Worm (Caenorhabditis elegans) whole organism, L1 larva: ENCODE data around the gene T14A8.2.

Experiments used
- C16A3.4 ChIP-seq: fragments of 150-350 bp; optimal IDR thresholded peaks from 2 replicates; lab custom pipeline; 2014; ENCODE audit warnings: missing biosample characterization, missing genetic modification characterization
- C34B4.2 ChIP-seq: sonication (generic microtip); optimal IDR thresholded peaks from 2 replicates; lab custom pipeline; 2017; ENCODE audit warnings: mild to moderate bottlenecking, missing genetic modification characterization, missing compliant biosample characterization
- Y116A8C.19 ChIP-seq: sonication (generic microtip); optimal IDR thresholded peaks from 2 replicates; lab custom pipeline; 2016; ENCODE audit warnings: missing compliant biosample characterization, missing genetic modification characterization, borderline replicate concordance
- aha-1 ChIP-seq: fragments of 150-350 bp; optimal IDR thresholded peaks from 2 replicates; lab custom pipeline; 2014; ENCODE audit warnings: missing biosample characterization, missing genetic modification characterization
- alr-1 ChIP-seq: fragments of 200-800 bp; sonication (Bioruptor generic); optimal IDR thresholded peaks from 2 replicates; lab custom pipeline; 2018; ENCODE audit warnings: borderline replicate concordance, mild to moderate bottlenecking, missing genetic modification characterization, missing compliant biosample characterization
- aly-2 ChIP-seq: fragments of 150-350 bp; optimal IDR thresholded peaks from 2 replicates; lab custom pipeline; 2014; ENCODE audit warnings: missing biosample characterization, missing genetic modification characterization
- ama-1 ChIP-seq: fragments of 150-350 bp; optimal IDR thresholded peaks from 2 replicates; lab custom pipeline; 2014
- ceh-63 ChIP-seq: fragments of 200-800 bp; sonication (Bioruptor generic); optimal IDR thresholded peaks from 2 replicates; lab custom pipeline; 2018; ENCODE audit warnings: mild to moderate bottlenecking, missing genetic modification characterization, missing compliant biosample characterization
- ceh-82 ChIP-seq, 3 experiments: fragments of 150-350 bp in 1 of 3; sonication (generic microtip) in 2 of 3; optimal IDR thresholded peaks; 2 replicates each; lab custom pipeline; 2014 to 2017; ENCODE audit warnings: missing biosample characterization in 3 of 3, missing genetic modification characterization in 3 of 3
- ceh-88 ChIP-seq: fragments of 200-800 bp; sonication (Bioruptor generic); IDR thresholded peaks from 2 replicates; pipeline ENCODE4 v1.3.6; 2022; ENCODE audit warnings: missing genetic modification characterization, missing compliant biosample characterization
- ces-1 ChIP-seq: fragments of 150-350 bp; optimal IDR thresholded peaks from 2 replicates; lab custom pipeline; 2014; ENCODE audit warnings: missing biosample characterization, missing genetic modification reagents, missing genetic modification characterization
- efl-1 ChIP-seq, 4 experiments: fragments of 150-350 bp; optimal IDR thresholded peaks in 3 of 4; peaks in 1 of 4; 1 replicate in 1 of 4; 2 replicates in 3 of 4; lab custom pipeline; 2014; ENCODE audit warnings: missing biosample characterization in 2 of 4, missing genetic modification characterization in 2 of 4, missing genetic modification reagents in 2 of 4
- efl-3 ChIP-seq: fragments of 200-800 bp; sonication (Bioruptor generic); optimal IDR thresholded peaks from 2 replicates; lab custom pipeline; 2018; ENCODE audit warnings: mild to moderate bottlenecking, missing genetic modification characterization, missing compliant biosample characterization
- elt-2 ChIP-seq: sonication (generic microtip); optimal IDR thresholded peaks from 2 replicates; lab custom pipeline; 2016; ENCODE audit warnings: missing genetic modification characterization, mild to moderate bottlenecking, inconsistent platforms, missing compliant biosample characterization, missing genetic modification reagents
- elt-3 ChIP-seq, 6 experiments: fragments of 150-350 bp in 1 of 6; sonication (generic microtip); optimal IDR thresholded peaks; 2 replicates each; lab custom pipeline; 2017 to 2018; ENCODE audit warnings: missing biosample characterization in 6 of 6, missing genetic modification characterization in 6 of 6, inconsistent platforms in 1 of 6
- fkh-10 ChIP-seq: sonication (generic microtip); optimal IDR thresholded peaks from 2 replicates; lab custom pipeline; 2017; ENCODE audit warnings: missing biosample characterization, missing genetic modification reagents, missing genetic modification characterization
- fkh-4 ChIP-seq: sonication (generic microtip); optimal IDR thresholded peaks from 2 replicates; lab custom pipeline; 2016; ENCODE audit warnings: missing compliant biosample characterization, missing genetic modification characterization, borderline replicate concordance
- grh-1 ChIP-seq: fragments of 200-800 bp; sonication (Bioruptor generic); IDR thresholded peaks from 2 replicates; pipeline ENCODE4 v1.3.6; 2022; ENCODE audit warnings: missing genetic modification reagents, missing genetic modification characterization, missing compliant biosample characterization
- hlh-4 ChIP-seq: sonication (generic microtip); optimal IDR thresholded peaks from 2 replicates; lab custom pipeline; 2016; ENCODE audit warnings: mild to moderate bottlenecking, missing genetic modification characterization, missing compliant biosample characterization
- hpl-2 ChIP-seq: fragments of 150-350 bp; optimal IDR thresholded peaks from 2 replicates; lab custom pipeline; 2014; ENCODE audit warnings: missing biosample characterization, missing genetic modification reagents, missing genetic modification characterization
- isw-1 ChIP-seq: fragments of 200-800 bp; sonication (Bioruptor generic); IDR thresholded peaks from 2 replicates; pipeline ENCODE4 v1.3.6; 2022; ENCODE audit warnings: missing genetic modification characterization, missing compliant biosample characterization
- lin-14 ChIP-seq: fragments of 200-800 bp; sonication (Bioruptor generic); optimal IDR thresholded peaks from 2 replicates; lab custom pipeline; 2018; ENCODE audit warnings: mild to moderate bottlenecking, missing genetic modification characterization, moderate library complexity, missing compliant biosample characterization
- lin-15B ChIP-seq: fragments of 150-350 bp; sonication (generic microtip); optimal IDR thresholded peaks from 3 replicates; lab custom pipeline; 2014; ENCODE audit warnings: missing biosample characterization, missing genetic modification characterization
- lin-35 ChIP-seq, 2 experiments: fragments of 150-350 bp; optimal IDR thresholded peaks; 2 replicates each; lab custom pipeline; 2014; ENCODE audit warnings: missing biosample characterization in 2 of 2, missing genetic modification characterization in 2 of 2, missing genetic modification reagents in 2 of 2
- lin-39 ChIP-seq: fragments of 150-350 bp; optimal IDR thresholded peaks from 2 replicates; lab custom pipeline; 2014; ENCODE audit warnings: missing biosample characterization, missing genetic modification reagents, missing genetic modification characterization
- lir-3 ChIP-seq: sonication (generic microtip); optimal IDR thresholded peaks from 2 replicates; lab custom pipeline; 2016; ENCODE audit warnings: mild to moderate bottlenecking, missing genetic modification characterization, moderate library complexity, missing compliant biosample characterization; ENCODE audit not compliant: poor library complexity
- lsy-2 ChIP-seq, 2 experiments: fragments of 150-350 bp; optimal IDR thresholded peaks; 2 replicates each; lab custom pipeline; 2014; ENCODE audit warnings: missing biosample characterization in 2 of 2, missing genetic modification characterization in 2 of 2
- mab-9 ChIP-seq: fragments of 200-800 bp; sonication (Bioruptor generic); IDR thresholded peaks from 2 replicates; pipeline ENCODE4 v1.3.6; 2022; ENCODE audit warnings: missing genetic modification reagents, missing genetic modification characterization, missing compliant biosample characterization
- mef-2 ChIP-seq: fragments of 150-350 bp; optimal IDR thresholded peaks from 2 replicates; lab custom pipeline; 2014; ENCODE audit warnings: missing biosample characterization, missing genetic modification characterization
- nhr-19 ChIP-seq: fragments of 200-800 bp; sonication (Bioruptor generic); conservative IDR thresholded peaks from 2 replicates; pipeline ENCODE4 v1.3.6; 2022; ENCODE audit warnings: missing genetic modification characterization, missing compliant biosample characterization
- nhr-20 ChIP-seq: sonication (generic microtip); optimal IDR thresholded peaks from 2 replicates; lab custom pipeline; 2016; ENCODE audit warnings: mild to moderate bottlenecking, missing genetic modification characterization, missing compliant biosample characterization
- nhr-28 ChIP-seq: fragments of 150-350 bp; optimal IDR thresholded peaks from 2 replicates; lab custom pipeline; 2014; ENCODE audit warnings: missing biosample characterization, missing genetic modification characterization
- nhr-71 ChIP-seq: sonication (generic microtip); optimal IDR thresholded peaks from 2 replicates; lab custom pipeline; 2016; ENCODE audit warnings: mild to moderate bottlenecking, missing genetic modification characterization, moderate library complexity, missing compliant biosample characterization
- nhr-84 ChIP-seq: sonication (generic microtip); optimal IDR thresholded peaks from 2 replicates; lab custom pipeline; 2017; ENCODE audit warnings: missing biosample characterization, missing genetic modification characterization
- nhr-90 ChIP-seq: sonication (generic microtip); optimal IDR thresholded peaks from 2 replicates; lab custom pipeline; 2016; ENCODE audit warnings: mild to moderate bottlenecking, missing genetic modification characterization, missing compliant biosample characterization; ENCODE audit not compliant: poor library complexity
- pag-3 ChIP-seq: sonication (generic microtip); optimal IDR thresholded peaks from 2 replicates; lab custom pipeline; 2017; ENCODE audit warnings: missing genetic modification characterization, mild to moderate bottlenecking, missing compliant biosample characterization, antibody characterized with exemption, borderline replicate concordance; ENCODE audit not compliant: insufficient read depth
- pax-3 ChIP-seq: fragments of 200-800 bp; sonication (Bioruptor generic); optimal IDR thresholded peaks from 2 replicates; lab custom pipeline; 2018; ENCODE audit warnings: mild to moderate bottlenecking, missing genetic modification characterization, moderate library complexity, missing compliant biosample characterization
- pqm-1 ChIP-seq: sonication (generic microtip); optimal IDR thresholded peaks from 3 replicates; lab custom pipeline; 2017; ENCODE audit warnings: missing biosample characterization, missing genetic modification characterization
- skn-1 ChIP-seq: fragments of 150-350 bp; optimal IDR thresholded peaks from 2 replicates; lab custom pipeline; 2014; ENCODE audit warnings: missing biosample characterization, missing genetic modification characterization
- snpc-4 ChIP-seq: fragments of 150-350 bp; optimal IDR thresholded peaks from 2 replicates; lab custom pipeline; 2014; ENCODE audit warnings: missing biosample characterization, missing genetic modification characterization
- sox-4 ChIP-seq: sonication (generic microtip); optimal IDR thresholded peaks from 2 replicates; lab custom pipeline; 2016; ENCODE audit warnings: missing genetic modification characterization, missing compliant biosample characterization
- sptf-1 ChIP-seq: fragments of 150-350 bp; optimal IDR thresholded peaks from 2 replicates; lab custom pipeline; 2014; ENCODE audit warnings: missing biosample characterization, missing genetic modification characterization
- sup-37 ChIP-seq: fragments of 200-800 bp; sonication (Bioruptor generic); optimal IDR thresholded peaks from 2 replicates; lab custom pipeline; 2018; ENCODE audit warnings: mild to moderate bottlenecking, missing genetic modification characterization, missing compliant biosample characterization
- swsn-7 ChIP-seq: sonication (generic microtip); optimal IDR thresholded peaks from 2 replicates; lab custom pipeline; 2016; ENCODE audit warnings: missing genetic modification characterization, missing compliant biosample characterization
- tlp-1 ChIP-seq: fragments of 150-350 bp; optimal IDR thresholded peaks from 2 replicates; lab custom pipeline; 2014; ENCODE audit warnings: missing biosample characterization, missing genetic modification characterization
- unc-130 ChIP-seq: fragments of 150-350 bp; optimal IDR thresholded peaks from 2 replicates; lab custom pipeline; 2017; ENCODE audit warnings: missing biosample characterization, missing genetic modification characterization, inconsistent platforms
- unc-30 ChIP-seq: sonication (generic microtip); optimal IDR thresholded peaks from 2 replicates; lab custom pipeline; 2017; ENCODE audit warnings: missing biosample characterization, missing genetic modification characterization
- unc-62 ChIP-seq: fragments of 150-350 bp; optimal IDR thresholded peaks from 2 replicates; lab custom pipeline; 2014; ENCODE audit warnings: missing biosample characterization, missing genetic modification reagents, missing genetic modification characterization
- vab-15 ChIP-seq: sonication (generic microtip); optimal IDR thresholded peaks from 2 replicates; lab custom pipeline; 2017; ENCODE audit warnings: missing genotype, mild to moderate bottlenecking, missing genetic modification characterization, missing compliant biosample characterization
- zag-1 ChIP-seq: fragments of 150-350 bp; optimal IDR thresholded peaks from 2 replicates; lab custom pipeline; 2014; ENCODE audit warnings: missing biosample characterization, missing genetic modification characterization
- zip-4 ChIP-seq: fragments of 200-800 bp; sonication (Bioruptor generic); optimal IDR thresholded peaks from 2 replicates; lab custom pipeline; 2018; ENCODE audit warnings: mild to moderate bottlenecking, missing genetic modification characterization, moderate library complexity, missing compliant biosample characterization
- ztf-11 ChIP-seq, 2 experiments: sonication (generic microtip); optimal IDR thresholded peaks; 2 replicates each; lab custom pipeline; 2016 to 2017; ENCODE audit warnings: missing genetic modification characterization in 2 of 2, missing biosample characterization in 1 of 2, missing compliant biosample characterization in 1 of 2

The T14A8.2 gene

DNA sequence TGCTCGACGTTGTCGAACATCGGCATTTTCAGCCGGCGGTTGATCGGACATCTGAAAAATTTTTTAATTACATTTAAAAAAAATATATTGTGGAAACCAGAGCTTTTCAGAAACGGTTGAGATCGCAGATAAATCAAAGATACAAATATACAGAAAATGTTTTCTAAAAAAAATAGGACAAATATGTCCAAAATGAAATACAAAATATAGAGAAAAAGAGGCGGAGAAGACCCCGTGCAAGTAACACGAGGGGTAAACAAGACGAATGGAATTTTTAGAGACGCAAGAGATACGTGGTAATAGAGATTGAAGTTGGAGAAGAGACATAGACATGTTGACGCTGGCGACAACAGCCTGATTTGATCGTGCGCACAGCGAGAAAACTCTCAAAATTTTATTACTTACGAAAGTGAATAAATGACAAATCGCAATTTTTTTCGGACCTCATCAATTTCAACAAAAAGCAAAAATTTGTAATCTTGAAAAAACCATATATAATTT is 6.7 kb downstream of the T14A8.2 start, which contains the start of gene cdgs-1 (continued):
- no peak for TF ChIP-seq grh-1 (GFP tag; lab: Robert Waterston, UW)
- no peak for TF ChIP-seq sptf-1 (tag; lab: Kevin White, UChicago)
- TF ChIP-seq nhr-84, result no peak
- no peak for TF ChIP-seq ama-1 (lab: Kevin White, UChicago)
- TF ChIP-seq hlh-4, result no peak
- TF ChIP-seq unc-62 (GFP tag; lab: Kevin White, UChicago), result no peak
- TF ChIP-seq fkh-4, result no peak
- no peak for TF ChIP-seq mab-9
- peak in 1 of 3 experiments; percentile 57 for TF ChIP-seq ceh-82 (tag; optimal IDR thresholded peaks at IDR 0.05; lab: Kevin White, UChicago)
- peak; percentile 85 for TF ChIP-seq lin-14 (GFP tag; lab: Kevin White, UChicago)
- TF ChIP-seq zag-1 (tag; lab: Kevin White, UChicago), result no peak
- no peak for TF ChIP-seq lin-39 (tag; lab: Kevin White, UChicago)
- peak; percentile 25 for TF ChIP-seq C16A3.4
- TF ChIP-seq pag-3 (tag; lab: Kevin White, UChicago), result no peak
- peak; percentile 21 for TF ChIP-seq skn-1
- peak; percentile 65 for TF ChIP-seq fkh-10 (GFP tag; lab: Kevin White, UChicago)
- no peak for TF ChIP-seq nhr-19 (GFP tag; lab: Robert Waterston, UW)
- TF ChIP-seq nhr-28 (tag; lab: Kevin White, UChicago), result no peak
- TF ChIP-seq ceh-88 (GFP tag; lab: Robert Waterston, UW), result no peak
- TF ChIP-seq efl-1 (optimal IDR thresholded peaks at IDR 0.05; lab: Kevin White, UChicago), result peak; percentile 46 to 57
- TF ChIP-seq efl-1 (GFP tag; optimal IDR thresholded peaks at IDR 0.05 in 1 of 2; lab: Kevin White, UChicago), result peak; percentile 40 to 88
- no peak for TF ChIP-seq hpl-2
- TF ChIP-seq nhr-20 (tag; lab: Kevin White, UChicago), result peak; percentile 73
- TF ChIP-seq unc-130 (tag; lab: Kevin White, UChicago), result no peak
- TF ChIP-seq alr-1 (tag; lab: Kevin White, UChicago), result no peak
- TF ChIP-seq zip-4 (GFP tag; lab: Kevin White, UChicago), result no peak
- TF ChIP-seq lsy-2 (tag; optimal IDR thresholded peaks at IDR 0.05; lab: Kevin White, UChicago), result peak; percentile 45 to 70
- TF ChIP-seq tlp-1, result no peak
- no peak for TF ChIP-seq sox-4
- no peak for TF ChIP-seq Y116A8C.19 (tag; lab: Kevin White, UChicago)
- TF ChIP-seq sup-37, result no peak
- TF ChIP-seq elt-3 (tag; optimal IDR thresholded peaks at IDR 0.05; lab: Kevin White, UChicago), result peak in 1 of 6 experiments; percentile 5
- TF ChIP-seq swsn-7 (tag; lab: Kevin White, UChicago), result peak; percentile 28
- TF ChIP-seq unc-30 (tag; lab: Kevin White, UChicago), result no peak
- TF ChIP-seq ztf-11 (tag; optimal IDR thresholded peaks at IDR 0.05; lab: Kevin White, UChicago), result no peak
- no peak for TF ChIP-seq nhr-90 (tag; lab: Kevin White, UChicago)
- no peak for TF ChIP-seq lin-15B (tag; lab: Kevin White, UChicago)
- no peak for TF ChIP-seq pax-3 (tag; lab: Kevin White, UChicago)
- no peak for TF ChIP-seq aha-1 (tag; lab: Kevin White, UChicago)
- TF ChIP-seq ceh-63 (GFP tag; lab: Kevin White, UChicago), result no peak
- no peak for TF ChIP-seq C34B4.2
- TF ChIP-seq lir-3 (tag; lab: Kevin White, UChicago), result no peak
- TF ChIP-seq lin-35 (GFP tag; optimal IDR thresholded peaks at IDR 0.05; lab: Kevin White, UChicago), result peak; percentile 41 to 73
- no peak for TF ChIP-seq efl-3 (GFP tag; lab: Kevin White, UChicago)
- no peak for TF ChIP-seq elt-2 (tag; lab: Kevin White, UChicago)
- peak; percentile 75 for TF ChIP-seq nhr-71 (tag; lab: Kevin White, UChicago)
- TF ChIP-seq snpc-4 (tag; lab: Kevin White, UChicago), result no peak
- TF ChIP-seq ces-1 (GFP tag; lab: Kevin White, UChicago), result no peak
- TF ChIP-seq isw-1 (GFP tag; lab: Robert Waterston, UW), result no peak
- TF ChIP-seq aly-2, result no peak
- TF ChIP-seq mef-2 (tag; lab: Kevin White, UChicago), result no peak
- no peak for TF ChIP-seq pqm-1 (tag; lab: Kevin White, UChicago)
- no peak for TF ChIP-seq vab-15
